ENCODE assay signal across 4 worm cellular contexts in genomic region chrV:8948996-8949395, ce11.
TF ChIP-seq lines count a peak whose summit lies in the region.

No protein-coding gene starts in this region.

TF ChIP-seq in whole organism, L1 larva, 84 proteins besides CTCF, POLR2A, EP300 and RAD21:
- no peak for TF ChIP-seq ceh-90 (tag; optimal IDR thresholded peaks at IDR 0.05; lab: Kevin White, UChicago)
- no peak for TF ChIP-seq unc-98 (GFP tag; IDR thresholded peaks at IDR 0.05; lab: Robert Waterston, UW)
- no peak for TF ChIP-seq skn-1 (tag; optimal IDR thresholded peaks at IDR 0.05; lab: Kevin White, UChicago)
- TF ChIP-seq nhr-85 (tag; lab: Kevin White, UChicago), result peak; percentile 37
- no peak for TF ChIP-seq lin-39 (tag; optimal IDR thresholded peaks at IDR 0.05; lab: Kevin White, UChicago)

TF ChIP-seq in whole organism, L3 larva, 47 proteins besides CTCF, POLR2A, EP300 and RAD21:
- TF ChIP-seq pqm-1 (tag; optimal IDR thresholded peaks at IDR 0.05; lab: Kevin White, UChicago), result peak; percentile 66
- no peak for TF ChIP-seq hmg-11 (tag; optimal IDR thresholded peaks at IDR 0.05; lab: Kevin White, UChicago)
- TF ChIP-seq elt-2 (tag; optimal IDR thresholded peaks at IDR 0.05; lab: Kevin White, UChicago), result peak; percentile 82
- no peak for TF ChIP-seq aly-2 (tag; optimal IDR thresholded peaks at IDR 0.05; lab: Kevin White, UChicago)

TF ChIP-seq in whole organism, L4 larva, 104 proteins besides CTCF, POLR2A, EP300 and RAD21:
- no peak for TF ChIP-seq lin-39 (tag; optimal IDR thresholded peaks at IDR 0.05; lab: Kevin White, UChicago)
- no peak for TF ChIP-seq daf-16 (GFP tag; optimal IDR thresholded peaks at IDR 0.05; lab: Kevin White, UChicago)
- peak; percentile 68 for TF ChIP-seq daf-16 (tag; optimal IDR thresholded peaks at IDR 0.05; lab: Kevin White, UChicago)
- TF ChIP-seq spr-3 (GFP tag; optimal IDR thresholded peaks at IDR 0.05; lab: Kevin White, UChicago), result no peak
- TF ChIP-seq Y48G9A.11 (GFP tag; IDR thresholded peaks at IDR 0.05; lab: Robert Waterston, UW), result no peak
- TF ChIP-seq zip-2 (tag; optimal IDR thresholded peaks at IDR 0.05; lab: Kevin White, UChicago), result no peak
- TF ChIP-seq nhr-10 (tag; optimal IDR thresholded peaks at IDR 0.05; lab: Kevin White, UChicago), result no peak
- TF ChIP-seq zfp-2 (tag; optimal IDR thresholded peaks at IDR 0.05; lab: Kevin White, UChicago), result no peak
- no peak for TF ChIP-seq ZK337.2 (GFP tag; IDR thresholded peaks at IDR 0.05; lab: Robert Waterston, UW)
- TF ChIP-seq tra-1 (GFP tag; IDR thresholded peaks at IDR 0.05; lab: Robert Waterston, UW), result 0 out of 2 replicates have a peak, but pooled peaks have one; percentile 52
- TF ChIP-seq daf-12 (tag; optimal IDR thresholded peaks at IDR 0.05; lab: Kevin White, UChicago), result no peak
- TF ChIP-seq mxl-3 (GFP tag; optimal IDR thresholded peaks at IDR 0.05; lab: Kevin White, UChicago), result peak; percentile 34
- TF ChIP-seq egl-27 (tag; optimal IDR thresholded peaks at IDR 0.05; lab: Kevin White, UChicago), result no peak
- peak; percentile 80 for TF ChIP-seq hlh-11 (tag; optimal IDR thresholded peaks at IDR 0.05; lab: Kevin White, UChicago)
- TF ChIP-seq F37D6.2 (tag; optimal IDR thresholded peaks at IDR 0.05; lab: Kevin White, UChicago), result no peak
- peak in 1 of 2 experiments; percentile 30 for TF ChIP-seq mdl-1 (tag; optimal IDR thresholded peaks at IDR 0.05; lab: Kevin White, UChicago)
- no peak for TF ChIP-seq hmg-1.1 (GFP tag; IDR thresholded peaks at IDR 0.05; lab: Robert Waterston, UW)
- TF ChIP-seq hlh-30 (tag; optimal IDR thresholded peaks at IDR 0.05; lab: Kevin White, UChicago; ENCODE audit: insufficient read depth), result peak; percentile 76
- peak; percentile 82 for TF ChIP-seq dmd-6 (GFP tag; IDR thresholded peaks at IDR 0.05; lab: Robert Waterston, UW)
- TF ChIP-seq snpc-4 (tag; optimal IDR thresholded peaks at IDR 0.05; lab: Kevin White, UChicago), result no peak
- no peak for TF ChIP-seq F26F4.8 (GFP tag; conservative IDR thresholded peaks at IDR 0.05; lab: Robert Waterston, UW)
- TF ChIP-seq nhr-102 (tag; optimal IDR thresholded peaks at IDR 0.05; lab: Kevin White, UChicago), result peak; percentile 6
- TF ChIP-seq pha-4 (GFP tag; IDR thresholded peaks at IDR 0.05; lab: Robert Waterston, UW), result no peak
- no peak for TF ChIP-seq pha-4 (tag; optimal IDR thresholded peaks at IDR 0.05; lab: Kevin White, UChicago)
- no peak for TF ChIP-seq lsy-2 (tag; optimal IDR thresholded peaks at IDR 0.05; lab: Kevin White, UChicago)
- peak; percentile 72; the same call in 1 of the 2 replicates for TF ChIP-seq lin-1 (GFP tag; IDR thresholded peaks at IDR 0.05; lab: Robert Waterston, UW)
- no peak for TF ChIP-seq jun-1 (tag; optimal IDR thresholded peaks at IDR 0.05; lab: Kevin White, UChicago)
- TF ChIP-seq T20F7.1 (GFP tag; optimal IDR thresholded peaks at IDR 0.05; lab: Kevin White, UChicago), result no peak
- no peak for TF ChIP-seq daf-8 (GFP tag; IDR thresholded peaks at IDR 0.05; lab: Robert Waterston, UW)
- TF ChIP-seq unc-62 (GFP tag; optimal IDR thresholded peaks at IDR 0.05 in 1 of 2; lab: Kevin White, UChicago), result peak in 1 of 2 experiments; percentile 63
- TF ChIP-seq unc-62 (tag; optimal IDR thresholded peaks at IDR 0.05; lab: Kevin White, UChicago), result no peak
- TF ChIP-seq nhr-28 (tag; optimal IDR thresholded peaks at IDR 0.05; lab: Kevin White, UChicago), result peak; percentile 43
- TF ChIP-seq ceh-28 (tag; optimal IDR thresholded peaks at IDR 0.05; lab: Kevin White, UChicago), result no peak
- TF ChIP-seq dve-1 (tag; optimal IDR thresholded peaks at IDR 0.05; lab: Kevin White, UChicago; ENCODE audit: insufficient read depth), result peak; percentile 72
- TF ChIP-seq mxl-2 (GFP tag; conservative IDR thresholded peaks at IDR 0.05; lab: Robert Waterston, UW), result no peak
- TF ChIP-seq mes-2 (tag; optimal IDR thresholded peaks at IDR 0.05; lab: Kevin White, UChicago; ENCODE audit: poor library complexity, severe bottlenecking), result no peak
- no peak for TF ChIP-seq Y105C5A.15 (GFP tag; IDR thresholded peaks at IDR 0.05; lab: Robert Waterston, UW)
- no peak for TF ChIP-seq spr-1 (tag; optimal IDR thresholded peaks at IDR 0.05; lab: Kevin White, UChicago)
- no peak for TF ChIP-seq unc-130 (GFP tag; optimal IDR thresholded peaks at IDR 0.05; lab: Kevin White, UChicago)
- TF ChIP-seq php-3 (GFP tag; IDR thresholded peaks at IDR 0.05; lab: Robert Waterston, UW), result peak; percentile 75
TF ChIP-seq in whole organism, L4 larva: peak in this region for 13.

TF ChIP-seq in whole organism, young adult, 124 proteins besides CTCF, POLR2A, EP300 and RAD21:
- TF ChIP-seq attf-3 (GFP tag; conservative IDR thresholded peaks at IDR 0.05; lab: Robert Waterston, UW) (no peak), ceh-40 (GFP tag; IDR thresholded peaks at IDR 0.05; lab: Robert Waterston, UW) (no peak), xnd-1 (tag; optimal IDR thresholded peaks at IDR 0.05; lab: Kevin White, UChicago) (no peak), ets-4 (GFP tag; optimal IDR thresholded peaks at IDR 0.05; lab: Kevin White, UChicago) (peak; percentile 25), madf-3 (GFP tag; IDR thresholded peaks at IDR 0.05; lab: Robert Waterston, UW) (no peak), snpc-3.4 (tag; optimal IDR thresholded peaks at IDR 0.05; lab: Kevin White, UChicago) (no peak), Y67H2A.10 (GFP tag; conservative IDR thresholded peaks at IDR 0.05; lab: Robert Waterston, UW) (no peak), F10E7.11 (tag; optimal IDR thresholded peaks at IDR 0.05; lab: Kevin White, UChicago) (no peak), attf-5 (GFP tag; optimal IDR thresholded peaks at IDR 0.05; lab: Kevin White, UChicago) (no peak), tlf-1 (GFP tag; optimal IDR thresholded peaks at IDR 0.05; lab: Kevin White, UChicago) (no peak), dox-1 (GFP tag; IDR thresholded peaks at IDR 0.05; lab: Robert Waterston, UW) (peak; percentile 23; the same call in 1 of the 2 replicates), chd-7 (tag; optimal IDR thresholded peaks at IDR 0.05; lab: Kevin White, UChicago) (no peak), C17E4.6 (GFP tag; IDR thresholded peaks at IDR 0.05; lab: Robert Waterston, UW) (no peak), ztf-25 (GFP tag; IDR thresholded peaks at IDR 0.05; lab: Robert Waterston, UW) (no peak), akir-1 (GFP tag; optimal IDR thresholded peaks at IDR 0.05; lab: Kevin White, UChicago) (no peak), mes-4 (tag; optimal IDR thresholded peaks at IDR 0.05; lab: Kevin White, UChicago) (no peak), pbrm-1 (GFP tag; IDR thresholded peaks at IDR 0.05; lab: Robert Waterston, UW) (no peak), Y53G8AR.9 (GFP tag; conservative IDR thresholded peaks at IDR 0.05; lab: Robert Waterston, UW) (no peak), lir-1 (GFP tag; conservative IDR thresholded peaks at IDR 0.05; lab: Robert Waterston, UW) (no peak), Y53F4B.3 (GFP tag; IDR thresholded peaks at IDR 0.05; lab: Robert Waterston, UW) (no peak), ceh-79 (tag; optimal IDR thresholded peaks at IDR 0.05; lab: Kevin White, UChicago) (no peak), ztf-28 (GFP tag; IDR thresholded peaks at IDR 0.05; lab: Robert Waterston, UW) (no peak), dpl-1 (GFP tag; optimal IDR thresholded peaks at IDR 0.05; lab: Kevin White, UChicago) (no peak), egl-18 (GFP tag; IDR thresholded peaks at IDR 0.05; lab: Robert Waterston, UW) (no peak), nhr-80 (tag; optimal IDR thresholded peaks at IDR 0.05; lab: Kevin White, UChicago) (peak; percentile 76)
